Fruit fly (Drosophila melanogaster) Kc167 (cell line): ENCODE data around the gene D2hgdh.

ENCODE experiments used
- Myc ChIP-seq: fragments of >200 bp; optimal IDR thresholded peaks from 2 replicates; lab custom pipeline; 2017; ENCODE audit warnings: missing external identifiers
- Sin3A ChIP-seq: fragments of >200 bp; optimal IDR thresholded peaks from 2 replicates; lab custom pipeline; 2018; ENCODE audit warnings: missing external identifiers
- h ChIP-seq: fragments of >200 bp; optimal IDR thresholded peaks from 3 replicates; lab custom pipeline; 2018; ENCODE audit warnings: missing external identifiers
- insv ChIP-seq: fragments of >200 bp; optimal IDR thresholded peaks from 3 replicates; lab custom pipeline; 2018; ENCODE audit warnings: missing external identifiers
- psq ChIP-seq: fragments of >200 bp; optimal IDR thresholded peaks from 2 replicates; lab custom pipeline; 2017; ENCODE audit warnings: missing external identifiers
- ttk ChIP-seq: sonication (Bioruptor generic); optimal IDR thresholded peaks from 2 replicates; lab custom pipeline; 2017; ENCODE audit warnings: missing external identifiers

DNA sequence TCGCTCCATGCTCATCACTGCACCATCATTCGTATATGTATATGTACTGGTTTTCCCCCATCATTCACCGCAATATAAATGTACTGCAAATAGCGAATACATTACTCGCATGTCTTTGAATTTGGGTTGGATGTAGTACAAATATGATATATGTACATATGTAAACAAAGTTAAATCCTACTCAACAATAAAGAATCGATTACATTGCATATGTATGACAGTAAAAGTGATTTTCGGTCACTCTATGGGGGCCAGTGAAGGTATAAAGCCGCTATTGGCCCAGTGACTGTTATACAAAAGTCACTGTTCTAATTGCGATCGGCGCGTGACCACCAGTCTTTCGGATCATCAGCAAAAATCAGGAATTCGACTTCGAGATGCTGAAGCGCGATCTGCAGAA is 46.2 kb downstream of the D2hgdh start, which contains the start of gene CG3457:
- no peak for TF ChIP-seq psq (lab: Kevin White, UChicago)
- TF ChIP-seq Myc (lab: Kevin White, UChicago), result no peak
- TF ChIP-seq h, result no peak
- no peak for TF ChIP-seq ttk (lab: Kevin White, UChicago)
- no peak for TF ChIP-seq Sin3A (lab: Kevin White, UChicago)
- TF ChIP-seq insv, result no peak
